3 fruit fly cellular contexts compared by ENCODE assay signal in genomic region chr3L:488159-488558, dm6.
TF ChIP-seq lines count a peak whose summit lies in the region.

No protein-coding gene starts in this region.

- TF ChIP-seq CTCF in whole organism, embryonic (GFP tag; optimal IDR thresholded peaks at IDR 0.05; lab: Kevin White, UChicago), result no peak

TF ChIP-seq in whole organism, embryonic, 481 proteins besides CTCF, POLR2A, EP300 and RAD21:
- TF ChIP-seq Dll (GFP tag; IDR thresholded peaks at IDR 0.05; lab: Robert Waterston, UW; ENCODE audit: partially characterized antibody) (0 out of 4 replicates have a peak, but pooled peaks have one; percentile 10), Dip3 (GFP tag; optimal IDR thresholded peaks at IDR 0.05; lab: Kevin White, UChicago) (no peak), CG6765 (GFP tag; optimal IDR thresholded peaks at IDR 0.05; lab: Kevin White, UChicago) (no peak)

TF ChIP-seq in whole organism, prepupa, 60 proteins besides CTCF, POLR2A, EP300 and RAD21:
- TF ChIP-seq svp (GFP tag; lab: Kevin White, UChicago) (peak; percentile 51), achi (GFP tag; optimal IDR thresholded peaks at IDR 0.05; lab: Kevin White, UChicago) (no peak)

TF ChIP-seq in whole organism, wandering third instar larva, 38 proteins besides CTCF, POLR2A, EP300 and RAD21:
- TF ChIP-seq CrebA (GFP tag; optimal IDR thresholded peaks at IDR 0.05; lab: Kevin White, UChicago; ENCODE audit: borderline replicate concordance) (peak; percentile 26), N (GFP tag; optimal IDR thresholded peaks at IDR 0.05; lab: Kevin White, UChicago) (no peak), psq (GFP tag; optimal IDR thresholded peaks at IDR 0.05; lab: Kevin White, UChicago) (peak; percentile 85), sv (GFP tag; optimal IDR thresholded peaks at IDR 0.05; lab: Kevin White, UChicago) (no peak), dmrt93B (GFP tag; optimal IDR thresholded peaks at IDR 0.05; lab: Kevin White, UChicago) (no peak)
